Worm (Caenorhabditis elegans) whole organism, L3 larva: ENCODE results near the gene F09C6.13.

Source experiments
- ZK546.5 ChIP-seq: sonication (generic microtip); optimal IDR thresholded peaks from 2 replicates; lab custom pipeline; 2017; ENCODE audit warnings: missing biosample characterization, missing genetic modification characterization
- ama-1 ChIP-seq: fragments of 150-350 bp; optimal IDR thresholded peaks from 2 replicates; lab custom pipeline; 2018
- lin-39 ChIP-seq: fragments of 150-350 bp; optimal IDR thresholded peaks from 2 replicates; lab custom pipeline; 2018; ENCODE audit warnings: missing biosample characterization, missing genetic modification reagents, missing genetic modification characterization
- nhr-11 ChIP-seq: fragments of 150-350 bp; optimal IDR thresholded peaks from 2 replicates; lab custom pipeline; 2014; ENCODE audit warnings: missing biosample characterization, missing genetic modification characterization
- nhr-12 ChIP-seq: fragments of 150-350 bp; optimal IDR thresholded peaks from 2 replicates; lab custom pipeline; 2014; ENCODE audit warnings: missing biosample characterization, missing genetic modification characterization
- nhr-76 ChIP-seq: fragments of 150-350 bp; sonication (generic microtip); optimal IDR thresholded peaks from 5 replicates; lab custom pipeline; 2014; ENCODE audit warnings: missing biosample characterization, missing genetic modification characterization
- nhr-77 ChIP-seq: fragments of 150-350 bp; optimal IDR thresholded peaks from 2 replicates; lab custom pipeline; 2014; ENCODE audit warnings: missing biosample characterization, missing genetic modification characterization
- skn-1 ChIP-seq: fragments of 150-350 bp; optimal IDR thresholded peaks from 2 replicates; lab custom pipeline; 2014; ENCODE audit warnings: missing biosample characterization, missing genetic modification characterization
- unc-62 ChIP-seq: fragments of 150-350 bp; sonication (generic microtip); optimal IDR thresholded peaks from 4 replicates; lab custom pipeline; 2014; ENCODE audit warnings: missing biosample characterization, missing genetic modification reagents, missing genetic modification characterization
- zag-1 ChIP-seq: fragments of 150-350 bp; optimal IDR thresholded peaks from 2 replicates; lab custom pipeline; 2014; ENCODE audit warnings: missing biosample characterization, missing genetic modification characterization
- ztf-11 ChIP-seq: fragments of 150-350 bp; optimal IDR thresholded peaks from 2 replicates; lab custom pipeline; 2014; ENCODE audit warnings: missing biosample characterization, missing genetic modification characterization
- ztf-4 ChIP-seq: fragments of 150-350 bp; optimal IDR thresholded peaks from 2 replicates; lab custom pipeline; 2014; ENCODE audit warnings: missing biosample characterization, missing genetic modification characterization

DNA sequence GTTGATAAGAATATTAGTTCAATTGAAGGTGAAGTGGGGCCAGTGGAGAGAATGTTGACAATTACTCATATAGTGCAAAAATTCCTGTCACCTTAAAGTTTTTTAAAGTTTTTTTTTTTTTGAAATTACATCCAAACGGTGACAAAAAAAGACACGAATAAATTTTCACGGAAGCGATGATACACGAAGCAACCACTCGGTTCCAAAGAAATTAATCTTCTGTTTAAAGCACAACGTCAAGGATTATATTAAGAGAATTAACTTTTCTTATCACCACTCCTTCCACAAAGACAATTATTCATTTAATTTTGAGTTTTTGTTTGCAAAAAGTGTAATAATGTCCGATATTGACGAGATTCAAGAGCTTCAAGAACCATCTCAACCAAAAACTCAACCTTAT lies 19.4 kb upstream of the F09C6.13 start, which contains the start of gene clec-28:
- TF ChIP-seq skn-1: no peak
- TF ChIP-seq nhr-76 (tag; lab: Kevin White, UChicago): no peak
- no peak for TF ChIP-seq ZK546.5 (tag; lab: Kevin White, UChicago)
- TF ChIP-seq lin-39 (tag; lab: Kevin White, UChicago): no peak
- no peak for TF ChIP-seq ztf-11 (tag; lab: Kevin White, UChicago)
- TF ChIP-seq nhr-12 (tag; lab: Kevin White, UChicago): no peak
- no peak for TF ChIP-seq ama-1 (lab: Kevin White, UChicago)
- no peak for TF ChIP-seq ztf-4 (tag; lab: Kevin White, UChicago)
- TF ChIP-seq zag-1 (tag; lab: Kevin White, UChicago): no peak
- no peak for TF ChIP-seq nhr-77 (tag; lab: Kevin White, UChicago)
- TF ChIP-seq unc-62 (GFP tag; lab: Kevin White, UChicago): no peak
- TF ChIP-seq nhr-11 (tag; lab: Kevin White, UChicago): no peak
